Worm (Caenorhabditis elegans) whole organism, mixed stage, embryonic: ENCODE data around the gene pmp-4.

Source experiments
- blmp-1 ChIP-seq: fragments of 150-350 bp; optimal IDR thresholded peaks from 2 replicates; lab custom pipeline; 2014; ENCODE audit warnings: missing biosample characterization, missing genetic modification characterization
- cnd-1 ChIP-seq: fragments of 200-800 bp; sonication (Bioruptor generic); optimal IDR thresholded peaks from 2 replicates; lab custom pipeline; 2018; ENCODE audit warnings: mild to moderate bottlenecking, missing genetic modification characterization, missing compliant biosample characterization
- hlh-1 ChIP-seq: fragments of 150-350 bp; optimal IDR thresholded peaks from 2 replicates; lab custom pipeline; 2014; ENCODE audit warnings: missing biosample characterization, missing genetic modification reagents, missing genetic modification characterization
- lin-13 ChIP-seq: fragments of 150-350 bp; optimal IDR thresholded peaks from 2 replicates; lab custom pipeline; 2014; ENCODE audit warnings: missing biosample characterization, missing genetic modification characterization
- mep-1 ChIP-seq: fragments of 150-350 bp; optimal IDR thresholded peaks from 2 replicates; lab custom pipeline; 2017; ENCODE audit warnings: missing biosample characterization, missing genetic modification reagents, missing genetic modification characterization, inconsistent platforms
- nhr-12 ChIP-seq: fragments of 150-350 bp; optimal IDR thresholded peaks from 2 replicates; lab custom pipeline; 2014; ENCODE audit warnings: missing biosample characterization, missing genetic modification characterization
- nhr-237 ChIP-seq: fragments of 150-350 bp; optimal IDR thresholded peaks from 2 replicates; lab custom pipeline; 2014; ENCODE audit warnings: missing biosample characterization, missing genetic modification characterization
- nhr-76 ChIP-seq: sonication (generic microtip); optimal IDR thresholded peaks from 2 replicates; lab custom pipeline; 2017; ENCODE audit warnings: missing biosample characterization, missing genetic modification characterization
- pha-4 ChIP-seq: fragments of 150-350 bp; optimal IDR thresholded peaks from 2 replicates; lab custom pipeline; 2018; ENCODE audit warnings: missing biosample characterization, missing genetic modification reagents, missing genetic modification characterization
- snpc-4 ChIP-seq: fragments of 150-350 bp; optimal IDR thresholded peaks from 2 replicates; lab custom pipeline; 2014; ENCODE audit warnings: missing biosample characterization, missing genetic modification characterization
- sptf-1 ChIP-seq: sonication (generic microtip); optimal IDR thresholded peaks from 2 replicates; lab custom pipeline; 2017; ENCODE audit warnings: mild to moderate bottlenecking, missing genetic modification characterization, moderate library complexity, missing compliant biosample characterization
- unc-120 ChIP-seq: sonication (generic microtip); optimal IDR thresholded peaks from 2 replicates; lab custom pipeline; 2017; ENCODE audit warnings: missing genetic modification characterization, missing compliant biosample characterization; ENCODE audit not compliant: poor library complexity, severe bottlenecking
- unc-62 ChIP-seq: fragments of 150-350 bp; optimal IDR thresholded peaks from 2 replicates; lab custom pipeline; 2014; ENCODE audit warnings: missing biosample characterization, missing genetic modification reagents, missing genetic modification characterization
- ztf-11 ChIP-seq: fragments of 150-350 bp; optimal IDR thresholded peaks from 2 replicates; lab custom pipeline; 2014; ENCODE audit warnings: missing biosample characterization, missing genetic modification characterization

DNA sequence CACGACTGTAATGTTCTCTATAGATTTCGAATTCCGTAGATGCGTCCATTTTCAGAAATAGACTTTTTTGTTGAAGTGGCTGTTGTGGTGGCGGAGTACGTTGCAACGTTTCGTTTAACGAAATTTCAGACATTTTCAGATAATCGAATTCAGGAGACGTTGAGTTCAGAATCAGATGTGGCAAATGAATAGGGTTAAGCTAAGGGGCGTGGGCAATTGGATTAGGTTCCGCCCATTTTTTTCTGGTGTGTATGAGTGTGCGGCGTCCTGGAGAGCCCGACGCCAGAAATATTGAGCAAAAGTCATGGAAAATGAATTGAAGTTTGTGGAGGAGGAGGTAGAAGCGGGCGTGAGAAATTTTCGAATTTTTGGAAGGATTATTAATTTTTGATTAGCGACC is 7.9 kb upstream of the pmp-4 start:
- TF ChIP-seq nhr-76 (tag; lab: Kevin White, UChicago) = no peak
- TF ChIP-seq hlh-1 (tag; lab: Kevin White, UChicago) = no peak
- TF ChIP-seq blmp-1 (tag; lab: Kevin White, UChicago) = no peak
- no peak for TF ChIP-seq pha-4
- TF ChIP-seq nhr-12 = no peak
- TF ChIP-seq cnd-1 (tag; lab: Kevin White, UChicago) = no peak
- no peak for TF ChIP-seq ztf-11 (tag; lab: Kevin White, UChicago)
- TF ChIP-seq mep-1 (tag; lab: Kevin White, UChicago) = no peak
- TF ChIP-seq unc-120 = no peak
- no peak for TF ChIP-seq snpc-4 (tag; lab: Kevin White, UChicago)
- no peak for TF ChIP-seq sptf-1 (tag; lab: Kevin White, UChicago)
- TF ChIP-seq unc-62 = no peak
- no peak for TF ChIP-seq nhr-237 (tag; lab: Kevin White, UChicago)
- no peak for TF ChIP-seq lin-13 (tag; lab: Kevin White, UChicago)
